Worm (Caenorhabditis elegans): Measurements from ENCODE around the gene F56D6.8.

ce11 chrIV:3926117-3926516 is 31.9 kb upstream of the F56D6.8 start, which contains the start of gene clec-68:
- TF ChIP-seq lir-3 (tag; optimal IDR thresholded peaks at IDR 0.05; ENCODE audit: poor library complexity) (no peak), C16A3.4 (tag; optimal IDR thresholded peaks at IDR 0.05) (no peak), elt-3 (tag; optimal IDR thresholded peaks at IDR 0.05) (no peak), ceh-82 (tag; optimal IDR thresholded peaks at IDR 0.05) (no peak), aly-2 (tag; optimal IDR thresholded peaks at IDR 0.05) (no peak), nhr-11 (tag; optimal IDR thresholded peaks at IDR 0.05) (no peak), mep-1 (tag; optimal IDR thresholded peaks at IDR 0.05) (no peak), nhr-237 (tag; optimal IDR thresholded peaks at IDR 0.05) (no peak), lin-13 (GFP tag; optimal IDR thresholded peaks at IDR 0.05) (no peak), nhr-20 (tag; optimal IDR thresholded peaks at IDR 0.05) (no peak)

Data from whole organism, L1 larva.